Worm (Caenorhabditis elegans): Measurements from ENCODE around the gene K08H2.5.

Gene K08H2.5

ce11 chrX:13242231-13242630 lies at the start of gene K08H2.5:
Gene K08H2.5 (minus strand): TSS chrX:13242331.
- TF ChIP-seq unc-98 (GFP tag; IDR thresholded peaks at IDR 0.05), result no peak
- no peak for TF ChIP-seq sptf-1 (tag; optimal IDR thresholded peaks at IDR 0.05)
- no peak for TF ChIP-seq mdl-1 (tag; optimal IDR thresholded peaks at IDR 0.05)
- no peak for TF ChIP-seq hlh-17 (GFP tag; optimal IDR thresholded peaks at IDR 0.05; ENCODE audit: borderline replicate concordance)
- TF ChIP-seq nhr-19 (GFP tag; conservative IDR thresholded peaks at IDR 0.05), result no peak
- no peak for TF ChIP-seq elt-2 (tag; optimal IDR thresholded peaks at IDR 0.05)
- no peak for TF ChIP-seq vab-15 (tag; optimal IDR thresholded peaks at IDR 0.05)

- TF ChIP-seq tbx-2 (tag; optimal IDR thresholded peaks at IDR 0.05), result no peak
- TF ChIP-seq lin-14 (GFP tag; optimal IDR thresholded peaks at IDR 0.05), result no peak
- no peak for TF ChIP-seq unc-30 (tag; optimal IDR thresholded peaks at IDR 0.05)
- no peak for TF ChIP-seq swsn-7 (tag; optimal IDR thresholded peaks at IDR 0.05)
- no peak for TF ChIP-seq ama-1 (optimal IDR thresholded peaks at IDR 0.05)
- no peak for TF ChIP-seq dpl-1 (GFP tag; optimal IDR thresholded peaks at IDR 0.05)
- no peak for TF ChIP-seq nhr-19 (GFP tag; conservative IDR thresholded peaks at IDR 0.05)
- TF ChIP-seq nhr-20 (tag; optimal IDR thresholded peaks at IDR 0.05), result no peak
- TF ChIP-seq pax-3 (tag; optimal IDR thresholded peaks at IDR 0.05), result no peak
- no peak for TF ChIP-seq fkh-10 (GFP tag; optimal IDR thresholded peaks at IDR 0.05)
- no peak for TF ChIP-seq efl-3 (GFP tag; optimal IDR thresholded peaks at IDR 0.05)
- no peak for TF ChIP-seq mdl-1 (tag; optimal IDR thresholded peaks at IDR 0.05)
- TF ChIP-seq grh-1 (GFP tag; IDR thresholded peaks at IDR 0.05), result no peak
- TF ChIP-seq aha-1 (tag; optimal IDR thresholded peaks at IDR 0.05), result no peak
- TF ChIP-seq sup-37 (GFP tag; optimal IDR thresholded peaks at IDR 0.05), result no peak
- TF ChIP-seq C16A3.4 (tag; optimal IDR thresholded peaks at IDR 0.05), result no peak
- TF ChIP-seq xbp-1 (tag; optimal IDR thresholded peaks at IDR 0.05), result no peak
- TF ChIP-seq vab-15 (tag; optimal IDR thresholded peaks at IDR 0.05), result no peak
- TF ChIP-seq mef-2 (tag; optimal IDR thresholded peaks at IDR 0.05), result no peak
- TF ChIP-seq blmp-1 (tag; optimal IDR thresholded peaks at IDR 0.05), result no peak
Measured at ce11 chrX:13291506-13291905, 49.4 kb upstream of the K08H2.5 start, which contains the start of gene srd-38. Gene srd-38 (plus strand): TSS chrX:13291806.

- TF ChIP-seq egl-27 (tag; optimal IDR thresholded peaks at IDR 0.05) (no peak), alr-1 (tag; optimal IDR thresholded peaks at IDR 0.05; ENCODE audit: borderline replicate concordance) (no peak), fkh-10 (GFP tag; optimal IDR thresholded peaks at IDR 0.05) (no peak), hlh-17 (GFP tag; optimal IDR thresholded peaks at IDR 0.05; ENCODE audit: borderline replicate concordance) (no peak), nhr-237 (tag; optimal IDR thresholded peaks at IDR 0.05) (no peak), fkh-8 (tag; optimal IDR thresholded peaks at IDR 0.05) (no peak), ztf-11 (tag; optimal IDR thresholded peaks at IDR 0.05) (no peak), pax-3 (tag; optimal IDR thresholded peaks at IDR 0.05) (no peak), lin-13 (GFP tag; optimal IDR thresholded peaks at IDR 0.05) (no peak), dpl-1 (GFP tag; optimal IDR thresholded peaks at IDR 0.05) (no peak), unc-86 (tag; optimal IDR thresholded peaks at IDR 0.05) (no peak), lin-14 (GFP tag; optimal IDR thresholded peaks at IDR 0.05) (no peak), pag-3 (tag; optimal IDR thresholded peaks at IDR 0.05; ENCODE audit: borderline replicate concordance, insufficient read depth) (no peak)
Measured at ce11 chrX:13290531-13290930, 48.4 kb upstream of the K08H2.5 start, which contains the start of gene R04D3.3. Gene R04D3.3 (minus strand): TSS chrX:13290631.

- TF ChIP-seq aly-2 (tag; optimal IDR thresholded peaks at IDR 0.05) (no peak), aha-1 (tag; optimal IDR thresholded peaks at IDR 0.05) (no peak), lin-13 (GFP tag; optimal IDR thresholded peaks at IDR 0.05) (no peak), hpl-2 (GFP tag; optimal IDR thresholded peaks at IDR 0.05) (no peak), vab-15 (tag; optimal IDR thresholded peaks at IDR 0.05) (no peak), nhr-237 (tag; optimal IDR thresholded peaks at IDR 0.05) (no peak), snpc-4 (tag; optimal IDR thresholded peaks at IDR 0.05) (no peak), nhr-12 (tag; optimal IDR thresholded peaks at IDR 0.05) (no peak), snu-23 (GFP tag; optimal IDR thresholded peaks at IDR 0.05) (no peak), tbx-2 (tag; optimal IDR thresholded peaks at IDR 0.05) (no peak), mep-1 (tag; optimal IDR thresholded peaks at IDR 0.05) (no peak), pqm-1 (tag; optimal IDR thresholded peaks at IDR 0.05) (no peak), swsn-7 (tag; optimal IDR thresholded peaks at IDR 0.05) (no peak), blmp-1 (tag; optimal IDR thresholded peaks at IDR 0.05) (no peak), fkh-4 (tag; optimal IDR thresholded peaks at IDR 0.05; ENCODE audit: borderline replicate concordance) (no peak), nhr-76 (tag; optimal IDR thresholded peaks at IDR 0.05) (no peak)
Measured at ce11 chrX:13288715-13289114, 46.6 kb upstream of the K08H2.5 start, which contains the start of gene R04D3.4. Gene R04D3.4 (minus strand): TSS chrX:13288815.
